Fruit fly (Drosophila melanogaster) whole organism, embryonic: ENCODE measurements around the gene UGP.
A peak's percentile ranks its signal among the peaks of the same experiment; 100 is the strongest.

Source experiments
- Abd-B ChIP-seq: fragments of 200-800 bp; sonication (Bioruptor generic); optimal IDR thresholded peaks from 2 replicates; lab custom pipeline; 2018; ENCODE audit warnings: missing biosample characterization, mild to moderate bottlenecking, missing genetic modification characterization, moderate library complexity
- Aef1 ChIP-seq: fragments of 200-800 bp; sonication (Bioruptor generic); IDR thresholded peaks from 3 replicates; pipeline ENCODE4 v1.3.6; 2022; ENCODE audit warnings: missing biosample characterization, missing genetic modification characterization
- CG11247 ChIP-seq: fragments of 200-800 bp; sonication (Bioruptor generic); IDR thresholded peaks from 2 replicates; pipeline ENCODE4 v1.3.6; 2022; ENCODE audit warnings: missing biosample characterization, missing genetic modification characterization
- CG11696 ChIP-seq: fragments of 200-800 bp; sonication (Bioruptor generic); IDR thresholded peaks from 2 replicates; pipeline ENCODE4 v1.3.6; 2022; ENCODE audit warnings: missing biosample characterization, missing genetic modification characterization
- CG12299 ChIP-seq: fragments of 200-800 bp; sonication (Bioruptor generic); optimal IDR thresholded peaks from 2 replicates; lab custom pipeline; 2018; ENCODE audit warnings: missing biosample characterization, mild to moderate bottlenecking, missing genetic modification characterization
- CG13424 ChIP-seq: fragments of 200-800 bp; sonication (Bioruptor generic); optimal IDR thresholded peaks from 2 replicates; lab custom pipeline; 2019; ENCODE audit warnings: missing biosample characterization, mild to moderate bottlenecking, missing genetic modification characterization, moderate library complexity
- CG13624 ChIP-seq: fragments of 200-800 bp; sonication (Bioruptor generic); optimal IDR thresholded peaks from 2 replicates; lab custom pipeline; 2016; ENCODE audit warnings: missing biosample characterization, missing genetic modification characterization
- CG13775 ChIP-seq: fragments of 200-800 bp; sonication (Bioruptor generic); optimal IDR thresholded peaks from 3 replicates; lab custom pipeline; 2017; ENCODE audit warnings: missing biosample characterization, mild to moderate bottlenecking, missing genetic modification characterization
- CG14014 ChIP-seq: fragments of 200-800 bp; sonication (Bioruptor generic); IDR thresholded peaks from 2 replicates; pipeline ENCODE4 v1.3.6; 2022; ENCODE audit warnings: missing biosample characterization, missing genetic modification characterization
- CG1602 ChIP-seq: fragments of 200-800 bp; sonication (Bioruptor generic); optimal IDR thresholded peaks from 3 replicates; lab custom pipeline; 2016; ENCODE audit warnings: missing biosample characterization, missing genetic modification characterization
- CG1647 ChIP-seq: fragments of 200-800 bp; sonication (Bioruptor generic); optimal IDR thresholded peaks from 3 replicates; lab custom pipeline; 2016; ENCODE audit warnings: missing biosample characterization, missing genetic modification characterization
- CG16779 ChIP-seq: fragments of 200-800 bp; sonication (Bioruptor generic); IDR thresholded peaks from 2 replicates; pipeline ENCODE4 v1.3.6; 2022; ENCODE audit warnings: missing biosample characterization, missing genetic modification characterization
- CG18262 ChIP-seq: fragments of 200-800 bp; optimal IDR thresholded peaks from 3 replicates; lab custom pipeline; 2019; ENCODE audit warnings: missing biosample characterization, mild to moderate bottlenecking, missing genetic modification characterization, moderate library complexity
- CG18764 ChIP-seq: fragments of 200-800 bp; sonication (Bioruptor generic); optimal IDR thresholded peaks from 3 replicates; lab custom pipeline; 2016; ENCODE audit warnings: missing biosample characterization, missing genetic modification characterization
- CG2120 ChIP-seq: fragments of 200-800 bp; sonication (Bioruptor generic); optimal IDR thresholded peaks from 3 replicates; lab custom pipeline; 2016; ENCODE audit warnings: missing biosample characterization, missing genetic modification characterization
- CG2129 ChIP-seq: fragments of 200-800 bp; sonication (Bioruptor generic); IDR thresholded peaks from 2 replicates; pipeline ENCODE4 v1.3.6; 2022; ENCODE audit warnings: missing biosample characterization, missing genetic modification characterization; ENCODE audit not compliant: partially characterized antibody
- CG2712 ChIP-seq: fragments of 200-800 bp; optimal IDR thresholded peaks from 3 replicates; lab custom pipeline; 2019; ENCODE audit warnings: missing biosample characterization, mild to moderate bottlenecking, missing genetic modification characterization, moderate library complexity
- CG32767 ChIP-seq: fragments of 200-800 bp; sonication (Bioruptor generic); IDR thresholded peaks from 2 replicates; pipeline ENCODE4 v1.3.6; 2022; ENCODE audit warnings: missing biosample characterization, missing genetic modification characterization
- CG7963 ChIP-seq: fragments of 200-800 bp; sonication (Bioruptor generic); IDR thresholded peaks from 3 replicates; pipeline ENCODE4 v1.3.6; 2022; ENCODE audit warnings: missing biosample characterization, missing genetic modification characterization; ENCODE audit not compliant: partially characterized antibody
- Chrac-16 ChIP-seq: fragments of 200-800 bp; sonication (Bioruptor generic); optimal IDR thresholded peaks from 3 replicates; lab custom pipeline; 2016; ENCODE audit warnings: missing biosample characterization, missing genetic modification characterization
- Dek ChIP-seq: fragments of 200-800 bp; sonication (Bioruptor generic); optimal IDR thresholded peaks from 3 replicates; lab custom pipeline; 2019; ENCODE audit warnings: missing biosample characterization, mild to moderate bottlenecking, missing genetic modification characterization, moderate library complexity
- Fer3 ChIP-seq: fragments of 200-800 bp; sonication (Bioruptor generic); optimal IDR thresholded peaks from 2 replicates; lab custom pipeline; 2018; ENCODE audit warnings: missing biosample characterization, mild to moderate bottlenecking, missing genetic modification characterization, moderate library complexity
- Hsf ChIP-seq: fragments of 200-800 bp; sonication (Bioruptor generic); optimal IDR thresholded peaks from 3 replicates; lab custom pipeline; 2016; ENCODE audit warnings: missing biosample characterization, missing genetic modification characterization
- NFAT ChIP-seq: fragments of 200-800 bp; sonication (Bioruptor generic); IDR thresholded peaks from 2 replicates; pipeline ENCODE4 v1.3.6; 2022; ENCODE audit warnings: missing biosample characterization, missing genetic modification characterization
- Trl ChIP-seq, 3 experiments: fragments of >200 bp in 2 of 3; fragments of 200-800 bp in 1 of 3; sonication (Bioruptor generic) in 1 of 3; optimal IDR thresholded peaks; 2 replicates in 1 of 3; 3 replicates in 2 of 3; lab custom pipeline; 2016 to 2017; ENCODE audit warnings: missing biosample characterization in 1 of 3, missing genetic modification characterization in 1 of 3
- ab ChIP-seq: fragments of 200-800 bp; sonication (Bioruptor generic); optimal IDR thresholded peaks from 2 replicates; lab custom pipeline; 2016; ENCODE audit warnings: missing biosample characterization, missing genetic modification characterization
- amos ChIP-seq: fragments of 200-800 bp; sonication (Bioruptor generic); IDR thresholded peaks from 2 replicates; pipeline ENCODE4 v1.3.6; 2022; ENCODE audit warnings: missing biosample characterization, missing genetic modification characterization; ENCODE audit not compliant: partially characterized antibody
- ara ChIP-seq: fragments of 200-800 bp; sonication (Bioruptor generic); IDR thresholded peaks from 2 replicates; pipeline ENCODE4 v1.3.6; 2022; ENCODE audit warnings: missing biosample characterization, missing genetic modification characterization
- ase ChIP-seq: fragments of 200-800 bp; sonication (Bioruptor generic); IDR thresholded peaks from 3 replicates; pipeline ENCODE4 v1.3.6; 2022; ENCODE audit warnings: missing biosample characterization, missing genetic modification characterization
- ash1 ChIP-seq: fragments of 200-800 bp; sonication (Bioruptor generic); optimal IDR thresholded peaks from 2 replicates; lab custom pipeline; 2018; ENCODE audit warnings: missing biosample characterization, mild to moderate bottlenecking, missing genetic modification characterization
- bsh ChIP-seq, 2 experiments: fragments of 200-800 bp; sonication (Bioruptor generic); optimal IDR thresholded peaks; 2 replicates each; lab custom pipeline; 2017 to 2018; ENCODE audit warnings: mild to moderate bottlenecking in 2 of 2, missing biosample characterization in 2 of 2, missing genetic modification characterization in 2 of 2, moderate library complexity in 1 of 2
- caup ChIP-seq: fragments of 200-800 bp; sonication (Bioruptor generic); optimal IDR thresholded peaks from 3 replicates; lab custom pipeline; 2017; ENCODE audit warnings: missing biosample characterization, mild to moderate bottlenecking, missing genetic modification characterization, moderate library complexity; ENCODE audit not compliant: severe bottlenecking
- dysf ChIP-seq: fragments of 200-800 bp; sonication (Bioruptor generic); IDR thresholded peaks from 3 replicates; pipeline ENCODE4 v1.3.6; 2022; ENCODE audit warnings: missing biosample characterization, missing genetic modification characterization
- fd64A ChIP-seq: fragments of 200-800 bp; sonication (Bioruptor generic); optimal IDR thresholded peaks from 3 replicates; lab custom pipeline; 2018; ENCODE audit warnings: missing biosample characterization, mild to moderate bottlenecking, missing genetic modification characterization
- fu2 ChIP-seq: fragments of 200-800 bp; sonication (Bioruptor generic); optimal IDR thresholded peaks from 2 replicates; lab custom pipeline; 2016; ENCODE audit warnings: missing biosample characterization, missing genetic modification characterization
- hbn ChIP-seq: fragments of 200-800 bp; sonication (Bioruptor generic); IDR thresholded peaks from 2 replicates; pipeline ENCODE4 v1.3.6; 2022; ENCODE audit warnings: missing biosample characterization, missing genetic modification characterization; ENCODE audit not compliant: partially characterized antibody
- inv ChIP-seq: fragments of 200-800 bp; sonication (Bioruptor generic); IDR thresholded peaks from 2 replicates; pipeline ENCODE4 v1.3.6; 2022; ENCODE audit warnings: missing biosample characterization, missing genetic modification characterization; ENCODE audit not compliant: partially characterized antibody
- jing ChIP-seq: fragments of 200-800 bp; sonication (Bioruptor generic); optimal IDR thresholded peaks from 2 replicates; lab custom pipeline; 2018; ENCODE audit warnings: missing biosample characterization, mild to moderate bottlenecking, missing genetic modification characterization
- lov ChIP-seq, 2 experiments: fragments of 200-800 bp in 1 of 2; fragments of >200 bp in 1 of 2; sonication (Bioruptor generic) in 1 of 2; IDR thresholded peaks in 1 of 2; optimal IDR thresholded peaks in 1 of 2; 2 replicates in 1 of 2; 3 replicates in 1 of 2; pipeline versions ENCODE4 v1.3.6 to Lab custom; 2017 to 2022; ENCODE audit warnings: missing biosample characterization in 1 of 2, missing genetic modification characterization in 1 of 2
- nau ChIP-seq: fragments of 200-800 bp; sonication (Bioruptor generic); optimal IDR thresholded peaks from 3 replicates; lab custom pipeline; 2017; ENCODE audit warnings: missing biosample characterization, mild to moderate bottlenecking, missing genetic modification characterization, missing genetic modification reagents
- nmo ChIP-seq: fragments of 200-800 bp; sonication (Bioruptor generic); optimal IDR thresholded peaks from 2 replicates; lab custom pipeline; 2018; ENCODE audit warnings: missing biosample characterization, mild to moderate bottlenecking, missing genetic modification characterization, moderate library complexity
- pan ChIP-seq, 4 experiments: fragments of >200 bp in 3 of 4; fragments of 200-800 bp in 1 of 4; sonication (Bioruptor generic) in 1 of 4; optimal IDR thresholded peaks in 3 of 4; IDR thresholded peaks in 1 of 4; 2 replicates each; pipeline versions ENCODE4 v1.3.6 to Lab custom; 2017 to 2022; ENCODE audit warnings: missing biosample characterization in 2 of 4, missing genetic modification characterization in 2 of 4, mixed read lengths in 1 of 4
- ro ChIP-seq: fragments of 200-800 bp; sonication (Bioruptor generic); IDR thresholded peaks from 2 replicates; pipeline ENCODE4 v1.3.6; 2022; ENCODE audit warnings: missing biosample characterization, missing genetic modification characterization
- sd ChIP-seq: fragments of 200-800 bp; sonication (Bioruptor generic); optimal IDR thresholded peaks from 3 replicates; lab custom pipeline; 2018; ENCODE audit warnings: missing biosample characterization, mild to moderate bottlenecking, missing genetic modification characterization, moderate library complexity
- sna ChIP-seq: fragments of 200-800 bp; sonication (Bioruptor generic); IDR thresholded peaks from 2 replicates; pipeline ENCODE4 v1.3.6; 2022; ENCODE audit warnings: missing biosample characterization, missing genetic modification characterization; ENCODE audit not compliant: partially characterized antibody
- tio ChIP-seq: fragments of 200-800 bp; sonication (Bioruptor generic); optimal IDR thresholded peaks from 2 replicates; lab custom pipeline; 2017; ENCODE audit warnings: missing biosample characterization, missing genetic modification characterization, inconsistent platforms
- toy ChIP-seq: fragments of 200-800 bp; sonication (Bioruptor generic); IDR thresholded peaks from 2 replicates; pipeline ENCODE4 v1.3.6; 2022; ENCODE audit warnings: missing biosample characterization, missing genetic modification characterization
- vvl ChIP-seq: fragments of 200-800 bp; sonication (Bioruptor generic); IDR thresholded peaks from 2 replicates; pipeline ENCODE4 v1.3.6; 2022; ENCODE audit warnings: missing biosample characterization, missing genetic modification characterization

UGP gene

dm6 chr3L:9370907-9371365, 12.2 kb upstream of the UGP start, which contains the start of gene Fdx1 (continued):
- TF ChIP-seq bsh (GFP tag; optimal IDR thresholded peaks at IDR 0.05; lab: Kevin White, UChicago) (peak in 1 of 2 experiments; percentile 50), CG2712 (tag; lab: Kevin White, UChicago) (peak; percentile 45), toy (no peak), CG12299 (tag; lab: Kevin White, UChicago) (peak; percentile 7), CG32767 (0 out of 2 replicates have a peak, but pooled peaks have one; percentile 17), dysf (GFP tag; lab: Robert Waterston, UW) (peak; percentile 40; the same call in 1 of the 3 replicates), CG14014 (GFP tag; lab: Robert Waterston, UW) (0 out of 2 replicates have a peak, but pooled peaks have one; percentile 39), amos (GFP tag; lab: Robert Waterston, UW) (no peak; the same call in 1 of the 2 replicates), CG7963 (GFP tag; lab: Robert Waterston, UW) (no peak), CG2129 (GFP tag; lab: Robert Waterston, UW) (no peak), Chrac-16 (GFP tag; lab: Kevin White, UChicago) (peak; percentile 23), Hsf (GFP tag; lab: Kevin White, UChicago) (peak; percentile 8), CG11696 (GFP tag; lab: Robert Waterston, UW) (no peak), fd64A (no peak), sna (GFP tag; lab: Robert Waterston, UW) (peak; percentile 77), fu2 (GFP tag; lab: Kevin White, UChicago) (no peak), ara (GFP tag; lab: Robert Waterston, UW) (no peak), inv (peak; percentile 37; the same call in 1 of the 2 replicates), CG13424 (tag; lab: Kevin White, UChicago) (peak; percentile 70), Abd-B (GFP tag; lab: Kevin White, UChicago) (no peak), CG2120 (peak; percentile 66), CG1647 (no peak), NFAT (GFP tag; lab: Robert Waterston, UW) (peak; percentile 38; the same call in 1 of the 2 replicates), CG11247 (GFP tag; lab: Robert Waterston, UW) (0 out of 2 replicates have a peak, but pooled peaks have one; percentile 27), hbn (GFP tag; lab: Robert Waterston, UW) (peak; percentile 59), Fer3 (tag; lab: Kevin White, UChicago) (peak; percentile 51), ro (GFP tag; lab: Robert Waterston, UW) (no peak), CG18764 (GFP tag; lab: Kevin White, UChicago) (peak; percentile 21), Trl (optimal IDR thresholded peaks at IDR 0.05; lab: Kevin White, UChicago) (no peak), Trl (GFP tag; optimal IDR thresholded peaks at IDR 0.05; lab: Kevin White, UChicago) (no peak), CG13624 (GFP tag; lab: Kevin White, UChicago) (peak; percentile 8), CG18262 (tag; lab: Kevin White, UChicago) (peak; percentile 43), CG13775 (GFP tag; lab: Kevin White, UChicago) (peak; percentile 27), pan (optimal IDR thresholded peaks at IDR 0.05; lab: Kevin White, UChicago) (no peak), pan (GFP tag; optimal IDR thresholded peaks at IDR 0.05 in 1 of 2, IDR thresholded peaks at IDR 0.05 in 1 of 2) (peak in 1 of 2 experiments; percentile 15), nmo (GFP tag; lab: Kevin White, UChicago) (peak; percentile 45), ab (GFP tag; lab: Kevin White, UChicago) (no peak), lov (optimal IDR thresholded peaks at IDR 0.05; lab: Kevin White, UChicago) (no peak), lov (GFP tag; IDR thresholded peaks at IDR 0.05; lab: Robert Waterston, UW) (no peak), jing (no peak), CG16779 (GFP tag; lab: Robert Waterston, UW) (no peak), ase (GFP tag; lab: Robert Waterston, UW) (0 out of 3 replicates have a peak, but pooled peaks have one; percentile 24), sd (tag; lab: Kevin White, UChicago) (no peak), CG1602 (no peak), caup (GFP tag; lab: Kevin White, UChicago) (peak; percentile 5), ash1 (GFP tag; lab: Kevin White, UChicago) (no peak), nau (GFP tag; lab: Kevin White, UChicago) (no peak), Dek (tag; lab: Kevin White, UChicago) (peak; percentile 15), Aef1 (GFP tag; lab: Robert Waterston, UW) (peak; percentile 68), tio (no peak), vvl (peak; percentile 20; the same call in 1 of the 2 replicates)
